Fruit fly (Drosophila melanogaster): ENCODE data around the gene CG43115.

The CG43115 gene

dm6 chrX:6037180-6037946, 28.9 kb downstream of the CG43115 start, which contains the start of the genes rux and MCTS1 (continued):
- TF ChIP-seq Mes4 (GFP tag; optimal IDR thresholded peaks at IDR 0.05) = no peak
- no peak for TF ChIP-seq her (GFP tag; optimal IDR thresholded peaks at IDR 0.05)
- peak; percentile 44 for TF ChIP-seq CG11504 (tag; optimal IDR thresholded peaks at IDR 0.05)
- no peak for TF ChIP-seq CG13894 (tag; optimal IDR thresholded peaks at IDR 0.05)
- TF ChIP-seq CG9932 (GFP tag; IDR thresholded peaks at IDR 0.05) = peak; percentile 63
- no peak for TF ChIP-seq dimm (GFP tag; IDR thresholded peaks at IDR 0.05)
- TF ChIP-seq CG31224 (GFP tag; IDR thresholded peaks at IDR 0.05) = no peak
- TF ChIP-seq CG10274 (GFP tag; optimal IDR thresholded peaks at IDR 0.05) = no peak
- TF ChIP-seq CG1832 (GFP tag; optimal IDR thresholded peaks at IDR 0.05) = no peak
- TF ChIP-seq CG2678 (tag; optimal IDR thresholded peaks at IDR 0.05) = peak; percentile 40
- TF ChIP-seq CG8089 (GFP tag; optimal IDR thresholded peaks at IDR 0.05) = no peak
- no peak for TF ChIP-seq CG18764 (GFP tag; optimal IDR thresholded peaks at IDR 0.05)
- TF ChIP-seq CG10979 (tag; optimal IDR thresholded peaks at IDR 0.05) = no peak
- TF ChIP-seq Meics (GFP tag; optimal IDR thresholded peaks at IDR 0.05) = peak; percentile 26
- TF ChIP-seq CG9727 (GFP tag; optimal IDR thresholded peaks at IDR 0.05) = peak; percentile 45
- TF ChIP-seq CG1792 (GFP tag; optimal IDR thresholded peaks at IDR 0.05) = no peak
- TF ChIP-seq CG17829 (tag; optimal IDR thresholded peaks at IDR 0.05) = no peak
- TF ChIP-seq ranshi (GFP tag; IDR thresholded peaks at IDR 0.05) = peak; percentile 17; the same call in 1 of the 2 replicates
- TF ChIP-seq danr (GFP tag; IDR thresholded peaks at IDR 0.05) = no peak
- TF ChIP-seq Camta (GFP tag; optimal IDR thresholded peaks at IDR 0.05) = peak; percentile 32
- TF ChIP-seq E2f1 (GFP tag; IDR thresholded peaks at IDR 0.05) = no peak
- peak; percentile 57; the same call in 2 of the 3 replicates for TF ChIP-seq Dbx (GFP tag; IDR thresholded peaks at IDR 0.05)
- TF ChIP-seq H15 (GFP tag; IDR thresholded peaks at IDR 0.05) = no peak
- no peak for TF ChIP-seq Kr (GFP tag; optimal IDR thresholded peaks at IDR 0.05)
- peak; percentile 2 for TF ChIP-seq CG5245 (GFP tag; optimal IDR thresholded peaks at IDR 0.05)
- TF ChIP-seq vfl (GFP tag; optimal IDR thresholded peaks at IDR 0.05) = no peak
- TF ChIP-seq Abd-B (GFP tag; optimal IDR thresholded peaks at IDR 0.05) = peak; percentile 38
- TF ChIP-seq CG14014 (GFP tag; IDR thresholded peaks at IDR 0.05) = no peak
- TF ChIP-seq Six4 (GFP tag; optimal IDR thresholded peaks at IDR 0.05) = no peak
- peak; percentile 2 for TF ChIP-seq NfI (GFP tag; optimal IDR thresholded peaks at IDR 0.05)
- TF ChIP-seq CG11398 (GFP tag; optimal IDR thresholded peaks at IDR 0.05) = no peak
- TF ChIP-seq CG2116 (GFP tag; optimal IDR thresholded peaks at IDR 0.05) = peak; percentile 72
- TF ChIP-seq Ssrp (tag; optimal IDR thresholded peaks at IDR 0.05) = peak; percentile 41
- peak; percentile 24 for TF ChIP-seq gem (tag; optimal IDR thresholded peaks at IDR 0.05)
- TF ChIP-seq CG42726 (GFP tag; IDR thresholded peaks at IDR 0.05; ENCODE audit: partially characterized antibody) = peak; percentile 90
- no peak for TF ChIP-seq ash1 (GFP tag; optimal IDR thresholded peaks at IDR 0.05)
- no peak for TF ChIP-seq Optix (GFP tag; IDR thresholded peaks at IDR 0.05)
- no peak for TF ChIP-seq CG5953 (GFP tag; IDR thresholded peaks at IDR 0.05)
- TF ChIP-seq Lpt (GFP tag; optimal IDR thresholded peaks at IDR 0.05) = no peak
- peak; percentile 11 for TF ChIP-seq gsb-n (tag; optimal IDR thresholded peaks at IDR 0.05)
- TF ChIP-seq CG12236 (GFP tag; optimal IDR thresholded peaks at IDR 0.05) = no peak
- no peak for TF ChIP-seq CG6175 (GFP tag; IDR thresholded peaks at IDR 0.05)
- no peak for TF ChIP-seq ttk (GFP tag; IDR thresholded peaks at IDR 0.05)
- TF ChIP-seq CG7357 (GFP tag; IDR thresholded peaks at IDR 0.05) = no peak
- no peak for TF ChIP-seq Atf3 (GFP tag; optimal IDR thresholded peaks at IDR 0.05)
- TF ChIP-seq dpn (GFP tag; optimal IDR thresholded peaks at IDR 0.05) = peak in 1 of 2 experiments; percentile 27
- no peak for TF ChIP-seq CG12219 (GFP tag; optimal IDR thresholded peaks at IDR 0.05)
- peak; percentile 5 for TF ChIP-seq fd96Cb (tag; optimal IDR thresholded peaks at IDR 0.05)
- peak; percentile 82 for TF ChIP-seq unc-4 (GFP tag; IDR thresholded peaks at IDR 0.05; ENCODE audit: partially characterized antibody)
- TF ChIP-seq dm (GFP tag; optimal IDR thresholded peaks at IDR 0.05) = no peak
- no peak for TF ChIP-seq CG3726 (GFP tag; IDR thresholded peaks at IDR 0.05)

All from whole organism, embryonic.